Worm (Caenorhabditis elegans) whole organism, late embryonic: ENCODE results near the gene R07B7.10.

Experiments used
- C08G9.2 ChIP-seq: sonication (generic microtip); optimal IDR thresholded peaks from 2 replicates; lab custom pipeline; 2016; ENCODE audit warnings: mild to moderate bottlenecking, missing genetic modification characterization, moderate library complexity, missing compliant biosample characterization
- C38D4.7 ChIP-seq: fragments of 200-800 bp; sonication (Bioruptor generic); optimal IDR thresholded peaks from 2 replicates; lab custom pipeline; 2018; ENCODE audit warnings: mild to moderate bottlenecking, missing genetic modification characterization, moderate library complexity, missing compliant biosample characterization
- T23F11.4 ChIP-seq: fragments of 200-800 bp; sonication (Bioruptor generic); optimal IDR thresholded peaks from 2 replicates; lab custom pipeline; 2018; ENCODE audit warnings: mild to moderate bottlenecking, missing genetic modification characterization, missing compliant biosample characterization
- Y22D7AL.16 ChIP-seq: sonication (generic microtip); optimal IDR thresholded peaks from 2 replicates; lab custom pipeline; 2016; ENCODE audit warnings: missing genetic modification characterization, missing compliant biosample characterization
- ahr-1 ChIP-seq: sonication (generic microtip); optimal IDR thresholded peaks from 2 replicates; lab custom pipeline; 2016; ENCODE audit warnings: missing genetic modification characterization, missing compliant biosample characterization
- ceh-14 ChIP-seq: sonication (generic microtip); optimal IDR thresholded peaks from 2 replicates; lab custom pipeline; 2016; ENCODE audit warnings: missing genotype, missing genetic modification characterization, missing compliant biosample characterization
- ceh-2 ChIP-seq: sonication (generic microtip); optimal IDR thresholded peaks from 2 replicates; lab custom pipeline; 2016; ENCODE audit warnings: missing genotype, missing genetic modification characterization, missing compliant biosample characterization
- ceh-22 ChIP-seq: sonication (generic microtip); optimal IDR thresholded peaks from 2 replicates; lab custom pipeline; 2017; ENCODE audit warnings: missing biosample characterization, missing genetic modification characterization
- ceh-30 ChIP-seq: fragments of 150-350 bp; optimal IDR thresholded peaks from 2 replicates; lab custom pipeline; 2014; ENCODE audit warnings: missing biosample characterization, missing genetic modification characterization
- ceh-31 ChIP-seq: sonication (generic microtip); optimal IDR thresholded peaks from 2 replicates; lab custom pipeline; 2016; ENCODE audit warnings: missing genetic modification characterization, missing compliant biosample characterization
- ceh-48 ChIP-seq: sonication (generic microtip); optimal IDR thresholded peaks from 2 replicates; lab custom pipeline; 2016; ENCODE audit warnings: missing genetic modification characterization, inconsistent platforms, missing compliant biosample characterization
- ceh-6 ChIP-seq: fragments of 200-800 bp; sonication (Bioruptor generic); optimal IDR thresholded peaks from 2 replicates; lab custom pipeline; 2018; ENCODE audit warnings: mild to moderate bottlenecking, missing genetic modification characterization, missing compliant biosample characterization
- ceh-9 ChIP-seq: sonication (generic microtip); optimal IDR thresholded peaks from 2 replicates; lab custom pipeline; 2016; ENCODE audit warnings: mild to moderate bottlenecking, missing genetic modification characterization, inconsistent platforms, missing compliant biosample characterization
- che-1 ChIP-seq: sonication (generic microtip); optimal IDR thresholded peaks from 2 replicates; lab custom pipeline; 2016; ENCODE audit warnings: mild to moderate bottlenecking, missing genetic modification characterization, missing compliant biosample characterization
- elt-2 ChIP-seq: sonication (generic microtip); optimal IDR thresholded peaks from 2 replicates; lab custom pipeline; 2016; ENCODE audit warnings: missing genetic modification reagents, missing genetic modification characterization, missing compliant biosample characterization
- ets-4 ChIP-seq: sonication (generic microtip); optimal IDR thresholded peaks from 2 replicates; lab custom pipeline; 2016; ENCODE audit warnings: missing genetic modification characterization, missing compliant biosample characterization
- eyg-1 ChIP-seq: sonication (generic microtip); optimal IDR thresholded peaks from 2 replicates; lab custom pipeline; 2016; ENCODE audit warnings: missing genotype, missing genetic modification characterization, missing compliant biosample characterization
- fkh-10 ChIP-seq: fragments of 150-350 bp; optimal IDR thresholded peaks from 2 replicates; lab custom pipeline; 2014; ENCODE audit warnings: missing biosample characterization, missing genetic modification reagents, missing genetic modification characterization
- fkh-6 ChIP-seq: sonication (generic microtip); optimal IDR thresholded peaks from 2 replicates; lab custom pipeline; 2016; ENCODE audit warnings: missing genetic modification characterization, missing compliant biosample characterization
- hlh-30 ChIP-seq: sonication (generic microtip); optimal IDR thresholded peaks from 2 replicates; lab custom pipeline; 2017; ENCODE audit warnings: antibody characterized with exemption, missing genetic modification characterization, missing compliant biosample characterization; ENCODE audit not compliant: insufficient read depth
- hlh-8 ChIP-seq: sonication (generic microtip); optimal IDR thresholded peaks from 2 replicates; lab custom pipeline; 2016; ENCODE audit warnings: missing genotype, missing genetic modification characterization, missing compliant biosample characterization
- lim-6 ChIP-seq: sonication (generic microtip); optimal IDR thresholded peaks from 2 replicates; lab custom pipeline; 2016; ENCODE audit warnings: missing genetic modification characterization, missing compliant biosample characterization
- lin-11 ChIP-seq: fragments of 200-800 bp; sonication (Bioruptor generic); optimal IDR thresholded peaks from 2 replicates; lab custom pipeline; 2018; ENCODE audit warnings: mild to moderate bottlenecking, missing genetic modification characterization, missing compliant biosample characterization
- madf-2 ChIP-seq: sonication (generic microtip); optimal IDR thresholded peaks from 2 replicates; lab custom pipeline; 2017; ENCODE audit warnings: missing genetic modification characterization, missing compliant biosample characterization
- mec-3 ChIP-seq: sonication (generic microtip); optimal IDR thresholded peaks from 2 replicates; lab custom pipeline; 2016; ENCODE audit warnings: borderline replicate concordance, missing genetic modification characterization, missing compliant biosample characterization
- nhr-11 ChIP-seq: fragments of 150-350 bp; optimal IDR thresholded peaks from 2 replicates; lab custom pipeline; 2014; ENCODE audit warnings: missing biosample characterization, missing genetic modification characterization
- nhr-232 ChIP-seq: sonication (generic microtip); optimal IDR thresholded peaks from 2 replicates; lab custom pipeline; 2016; ENCODE audit warnings: missing genetic modification characterization, missing compliant biosample characterization
- odd-2 ChIP-seq: sonication (generic microtip); optimal IDR thresholded peaks from 2 replicates; lab custom pipeline; 2017; ENCODE audit warnings: antibody characterized with exemption, mild to moderate bottlenecking, missing genetic modification characterization, missing compliant biosample characterization
- pax-1 ChIP-seq: fragments of 150-350 bp; optimal IDR thresholded peaks from 2 replicates; lab custom pipeline; 2014; ENCODE audit warnings: missing biosample characterization, missing genetic modification characterization
- pha-2 ChIP-seq: sonication (generic microtip); optimal IDR thresholded peaks from 2 replicates; lab custom pipeline; 2017; ENCODE audit warnings: mild to moderate bottlenecking, missing genetic modification characterization, missing compliant biosample characterization
- pha-4 ChIP-seq: fragments of 150-350 bp; optimal IDR thresholded peaks from 2 replicates; lab custom pipeline; 2018; ENCODE audit warnings: missing biosample characterization, missing genetic modification reagents, missing genetic modification characterization
- pros-1 ChIP-seq: fragments of 150-350 bp; optimal IDR thresholded peaks from 2 replicates; lab custom pipeline; 2014; ENCODE audit warnings: missing biosample characterization, missing genetic modification reagents, missing genetic modification characterization
- sox-2 ChIP-seq: fragments of 200-800 bp; sonication (Bioruptor generic); IDR thresholded peaks from 2 replicates; pipeline ENCODE4 v1.3.6; 2022; ENCODE audit warnings: missing genetic modification reagents, missing genetic modification characterization, missing compliant biosample characterization
- syd-9 ChIP-seq: sonication (generic microtip); optimal IDR thresholded peaks from 2 replicates; lab custom pipeline; 2016; ENCODE audit warnings: mild to moderate bottlenecking, missing genetic modification characterization, moderate library complexity, missing compliant biosample characterization
- tbx-7 ChIP-seq: sonication (generic microtip); optimal IDR thresholded peaks from 2 replicates; lab custom pipeline; 2016; ENCODE audit warnings: missing genotype, missing genetic modification characterization, missing compliant biosample characterization
- unc-3 ChIP-seq, 2 experiments: fragments of 200-800 bp in 1 of 2; sonication (Bioruptor generic) in 1 of 2; sonication (generic microtip) in 1 of 2; conservative IDR thresholded peaks in 1 of 2; optimal IDR thresholded peaks in 1 of 2; 2 replicates each; pipeline versions ENCODE4 v1.3.6 to Lab custom; 2016 to 2022; ENCODE audit warnings: missing compliant biosample characterization in 2 of 2, missing genetic modification characterization in 2 of 2, missing genetic modification reagents in 1 of 2
- unc-55 ChIP-seq: sonication (generic microtip); optimal IDR thresholded peaks from 2 replicates; lab custom pipeline; 2017; ENCODE audit warnings: missing biosample characterization, missing genetic modification reagents, missing genetic modification characterization
- unc-86 ChIP-seq: sonication (generic microtip); optimal IDR thresholded peaks from 2 replicates; lab custom pipeline; 2016; ENCODE audit warnings: missing genetic modification characterization, missing compliant biosample characterization

R07B7.10 gene

DNA sequence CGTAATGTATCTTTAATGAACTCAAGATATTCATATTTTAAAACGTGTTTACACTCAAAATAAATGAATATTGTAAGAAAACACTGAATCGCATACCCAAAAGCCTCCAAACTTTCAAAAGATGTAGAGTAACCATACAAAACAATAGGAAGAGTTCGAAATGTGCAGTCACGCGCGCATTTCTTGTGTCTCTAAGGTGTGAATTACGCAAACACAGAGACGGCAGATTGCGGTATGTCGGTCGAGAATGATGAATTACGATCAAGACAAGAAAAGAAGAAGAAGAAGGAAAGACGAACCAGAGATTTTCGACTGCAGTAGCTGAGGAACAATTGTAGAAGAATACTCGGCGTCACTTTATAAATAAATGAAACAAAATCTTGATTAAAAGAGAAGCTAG is 28.4 kb downstream of the R07B7.10 start, which contains the start of gene lhpp-1:
lhpp-1 (minus strand) TSS at position 354 of the 400 bp plus-strand sequence.
- TF ChIP-seq nhr-232 (tag; lab: Kevin White, UChicago) = no peak
- peak; percentile 33 for TF ChIP-seq unc-55
- peak; percentile 55 for TF ChIP-seq hlh-30 (tag; lab: Kevin White, UChicago)
- TF ChIP-seq lin-11 (tag; lab: Kevin White, UChicago) = no peak
- TF ChIP-seq, all 69 proteins: peak for 2

DNA sequence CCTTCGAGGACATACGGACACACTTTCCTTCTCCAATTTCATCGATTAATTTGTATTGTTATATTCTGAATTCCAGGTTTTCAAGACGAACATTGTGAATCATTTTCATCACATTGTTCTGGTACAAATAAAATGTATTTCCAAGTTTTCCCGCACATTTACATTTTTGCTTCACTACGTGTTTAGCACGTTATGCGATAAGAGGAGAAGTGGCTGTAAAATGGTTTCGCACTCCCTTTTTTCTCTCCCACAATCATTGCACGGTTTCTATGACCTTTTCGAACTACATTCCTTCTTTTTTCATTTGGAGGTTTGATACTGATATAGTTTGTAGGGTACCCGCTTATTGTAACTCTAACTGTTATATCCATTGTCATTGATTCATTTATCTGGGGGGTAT is 30.7 kb downstream of the R07B7.10 start:
- TF ChIP-seq pros-1 (tag; lab: Kevin White, UChicago) (no peak), Y22D7AL.16 (tag; lab: Kevin White, UChicago) (no peak), fkh-6 (no peak), ceh-2 (tag; lab: Kevin White, UChicago) (no peak), syd-9 (no peak), pax-1 (tag; lab: Kevin White, UChicago) (no peak), ceh-14 (tag; lab: Kevin White, UChicago) (no peak), T23F11.4 (GFP tag; lab: Kevin White, UChicago) (no peak), fkh-10 (no peak), ceh-30 (tag; lab: Kevin White, UChicago) (no peak), lim-6 (no peak), eyg-1 (tag; lab: Kevin White, UChicago) (no peak), mec-3 (tag; lab: Kevin White, UChicago) (no peak), odd-2 (tag; lab: Kevin White, UChicago) (no peak), che-1 (tag; lab: Kevin White, UChicago) (no peak), C38D4.7 (GFP tag; lab: Kevin White, UChicago) (no peak)

- no peak for TF ChIP-seq madf-2 (tag; lab: Kevin White, UChicago)
- no peak for TF ChIP-seq unc-3 (GFP tag; conservative IDR thresholded peaks at IDR 0.05; lab: Robert Waterston, UW)
- TF ChIP-seq unc-3 (tag; optimal IDR thresholded peaks at IDR 0.05; lab: Kevin White, UChicago) = no peak
- no peak for TF ChIP-seq ahr-1 (tag; lab: Kevin White, UChicago)
Observed at ce11 chrV:12114693-12115092, 31.7 kb downstream of the R07B7.10 start, which contains the start of gene spin-1. spin-1 (plus strand) TSS chrV:12114993.

- TF ChIP-seq C08G9.2 = no peak
- TF ChIP-seq ets-4 (tag; lab: Kevin White, UChicago) = no peak
- TF ChIP-seq pha-4 (tag; lab: Kevin White, UChicago) = no peak
- TF ChIP-seq pha-2 (tag; lab: Kevin White, UChicago) = no peak
- no peak for TF ChIP-seq ceh-31 (tag; lab: Kevin White, UChicago)
- no peak for TF ChIP-seq hlh-8
- TF ChIP-seq ceh-6 (GFP tag; lab: Kevin White, UChicago) = no peak
- TF ChIP-seq ceh-48 = no peak
Observed at ce11 chrV:12115150-12115549, 32.1 kb downstream of the R07B7.10 start.

- TF ChIP-seq ceh-14 (tag; lab: Kevin White, UChicago) (no peak), T23F11.4 (GFP tag; lab: Kevin White, UChicago) (no peak), ceh-9 (tag; lab: Kevin White, UChicago) (no peak), sox-2 (no peak), unc-86 (tag; lab: Kevin White, UChicago) (no peak), tbx-7 (tag; lab: Kevin White, UChicago) (no peak), C08G9.2 (no peak), ceh-22 (tag; lab: Kevin White, UChicago) (no peak), odd-2 (tag; lab: Kevin White, UChicago) (no peak), madf-2 (tag; lab: Kevin White, UChicago) (no peak), nhr-11 (tag; lab: Kevin White, UChicago) (no peak), elt-2 (tag; lab: Kevin White, UChicago) (no peak)
Observed at ce11 chrV:12117567-12118053, 34.6 kb downstream of the R07B7.10 start, which contains the start of gene C13C4.8. C13C4.8 (plus strand) TSS chrV:12118003.
